Worm (Caenorhabditis elegans): ENCODE results near the gene F53C3.7.

DNA sequence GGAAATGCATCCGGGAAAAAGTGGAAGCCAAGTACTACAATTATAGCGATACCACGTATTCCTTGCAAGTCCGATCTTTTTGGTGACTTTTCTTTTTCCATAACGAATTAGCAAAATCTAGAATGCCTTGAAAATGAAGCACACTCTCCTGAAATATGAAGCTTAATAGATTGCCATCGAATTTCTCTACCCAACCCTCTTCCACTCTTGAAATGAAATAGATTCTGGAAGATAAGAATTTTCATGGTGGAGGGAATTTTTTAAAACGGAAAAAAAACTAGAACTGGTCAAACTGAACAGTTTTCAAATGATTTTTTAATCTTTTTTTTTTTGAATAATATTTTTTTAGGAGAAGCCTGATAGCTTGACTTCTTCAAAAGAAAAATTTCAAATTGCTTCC, 34.0 kb upstream of the F53C3.7 start, which contains the start of gene oac-11:
- TF ChIP-seq ceh-36 (tag; optimal IDR thresholded peaks at IDR 0.05) (no peak), ama-1 (optimal IDR thresholded peaks at IDR 0.05) (no peak), hnd-1 (tag; optimal IDR thresholded peaks at IDR 0.05) (no peak), aly-1 (tag; optimal IDR thresholded peaks at IDR 0.05) (no peak), ceh-13 (GFP tag; optimal IDR thresholded peaks at IDR 0.05) (no peak), scrt-1 (GFP tag; IDR thresholded peaks at IDR 0.05) (no peak), hmg-4 (GFP tag; optimal IDR thresholded peaks at IDR 0.05) (no peak), hmbx-1 (tag; optimal IDR thresholded peaks at IDR 0.05) (no peak), tra-4 (tag; optimal IDR thresholded peaks at IDR 0.05) (no peak), sea-1 (GFP tag; conservative IDR thresholded peaks at IDR 0.05) (no peak), ets-7 (tag; optimal IDR thresholded peaks at IDR 0.05) (no peak)

Data from whole organism, early embryonic.